Worm (Caenorhabditis elegans): ENCODE results near the gene F40F8.3.

DNA sequence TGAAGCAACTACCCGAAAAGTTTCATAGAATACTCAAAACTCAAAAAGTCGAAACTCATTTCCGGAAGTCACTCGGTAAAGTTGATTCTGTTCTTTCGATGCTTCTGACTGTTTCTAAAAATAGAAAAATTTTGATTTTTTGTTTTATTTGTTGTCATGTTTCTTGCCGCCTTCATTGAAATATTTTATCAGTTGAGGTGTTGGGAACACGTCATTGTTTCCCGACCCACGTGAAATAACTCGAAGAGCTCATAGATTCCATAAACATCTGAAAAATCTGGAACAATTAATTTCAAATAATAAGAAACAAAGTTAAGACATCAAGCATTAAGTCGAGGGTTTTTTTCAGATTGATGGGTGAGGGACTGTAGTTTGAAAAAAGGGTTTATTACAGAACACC lies 25.9 kb downstream of the F40F8.3 start:
- TF ChIP-seq nhr-12 (tag; optimal IDR thresholded peaks at IDR 0.05) = no peak
- TF ChIP-seq unc-62 (GFP tag; optimal IDR thresholded peaks at IDR 0.05) = no peak
- no peak for TF ChIP-seq ceh-39 (tag; optimal IDR thresholded peaks at IDR 0.05)
- no peak for TF ChIP-seq lin-13 (tag; optimal IDR thresholded peaks at IDR 0.05)
- no peak for TF ChIP-seq elt-3 (tag; optimal IDR thresholded peaks at IDR 0.05)
- no peak for TF ChIP-seq elt-1 (tag; optimal IDR thresholded peaks at IDR 0.05; ENCODE audit: borderline replicate concordance, insufficient read depth)

Data from whole organism, mixed stage, embryonic.